Worm (Caenorhabditis elegans) whole organism, young adult: ENCODE measurements around the gene D2045.5.

Source experiments
- B0261.1 ChIP-seq: sonication (generic microtip); optimal IDR thresholded peaks from 2 replicates; lab custom pipeline; 2016; ENCODE audit warnings: mild to moderate bottlenecking, missing genetic modification characterization, moderate library complexity, missing compliant biosample characterization
- B0336.3 ChIP-seq: fragments of 200-800 bp; sonication (Bioruptor generic); IDR thresholded peaks from 2 replicates; pipeline ENCODE4 v1.3.6; 2022; ENCODE audit warnings: missing genetic modification characterization, missing compliant biosample characterization
- C17E4.6 ChIP-seq: fragments of 200-800 bp; sonication (Bioruptor generic); IDR thresholded peaks from 2 replicates; pipeline ENCODE4 v1.3.6; 2022; ENCODE audit warnings: missing genetic modification reagents, missing genetic modification characterization, missing compliant biosample characterization
- D2030.7 ChIP-seq: fragments of 200-800 bp; sonication (Bioruptor generic); IDR thresholded peaks from 2 replicates; pipeline ENCODE4 v1.3.6; 2022; ENCODE audit warnings: missing genetic modification reagents, missing genetic modification characterization, missing compliant biosample characterization
- F10E7.11 ChIP-seq: sonication (generic microtip); optimal IDR thresholded peaks from 2 replicates; lab custom pipeline; 2017; ENCODE audit warnings: mild to moderate bottlenecking, missing genetic modification characterization, moderate library complexity, missing compliant biosample characterization
- F22D6.2 ChIP-seq: sonication (generic microtip); optimal IDR thresholded peaks from 2 replicates; lab custom pipeline; 2016; ENCODE audit warnings: mild to moderate bottlenecking, missing genetic modification characterization, missing compliant biosample characterization
- F23B12.7 ChIP-seq: sonication (generic microtip); optimal IDR thresholded peaks from 2 replicates; lab custom pipeline; 2017; ENCODE audit warnings: missing genetic modification characterization, mild to moderate bottlenecking, missing compliant biosample characterization, antibody characterized with exemption, moderate library complexity; ENCODE audit not compliant: insufficient read depth
- F52B5.7 ChIP-seq: sonication (generic microtip); optimal IDR thresholded peaks from 2 replicates; lab custom pipeline; 2016; ENCODE audit warnings: mild to moderate bottlenecking, missing genetic modification characterization, missing compliant biosample characterization
- F55B11.4 ChIP-seq: sonication (generic microtip); optimal IDR thresholded peaks from 2 replicates; lab custom pipeline; 2016; ENCODE audit warnings: missing compliant biosample characterization, missing genetic modification characterization, borderline replicate concordance; ENCODE audit not compliant: insufficient read depth
- ZK185.1 ChIP-seq: sonication (generic microtip); optimal IDR thresholded peaks from 2 replicates; lab custom pipeline; 2016; ENCODE audit warnings: mild to moderate bottlenecking, missing genetic modification characterization, missing compliant biosample characterization; ENCODE audit not compliant: poor library complexity, severe bottlenecking
- attf-3 ChIP-seq: fragments of 200-800 bp; sonication (Bioruptor generic); conservative IDR thresholded peaks from 2 replicates; pipeline ENCODE4 v1.3.6; 2022; ENCODE audit warnings: missing genetic modification reagents, missing genetic modification characterization, missing compliant biosample characterization
- attf-6 ChIP-seq: fragments of 200-800 bp; sonication (Bioruptor generic); IDR thresholded peaks from 2 replicates; pipeline ENCODE4 v1.3.6; 2022; ENCODE audit warnings: missing genetic modification reagents, missing genetic modification characterization, missing compliant biosample characterization
- bed-1 ChIP-seq: fragments of 200-800 bp; sonication (Bioruptor generic); IDR thresholded peaks from 2 replicates; pipeline ENCODE4 v1.3.6; 2022; ENCODE audit warnings: missing genetic modification reagents, missing genetic modification characterization, missing compliant biosample characterization
- bed-2 ChIP-seq: fragments of 200-800 bp; sonication (Bioruptor generic); IDR thresholded peaks from 2 replicates; pipeline ENCODE4 v1.3.6; 2022; ENCODE audit warnings: missing genetic modification reagents, missing genetic modification characterization, missing compliant biosample characterization
- ceh-79 ChIP-seq: sonication (generic microtip); optimal IDR thresholded peaks from 2 replicates; lab custom pipeline; 2017; ENCODE audit warnings: mild to moderate bottlenecking, missing genetic modification characterization, missing compliant biosample characterization
- dox-1 ChIP-seq: fragments of 200-800 bp; sonication (Bioruptor generic); IDR thresholded peaks from 2 replicates; pipeline ENCODE4 v1.3.6; 2022; ENCODE audit warnings: missing genetic modification reagents, missing genetic modification characterization, missing compliant biosample characterization
- egrh-3 ChIP-seq: fragments of 200-800 bp; sonication (Bioruptor generic); IDR thresholded peaks from 2 replicates; pipeline ENCODE4 v1.3.6; 2022; ENCODE audit warnings: missing genetic modification reagents, missing genetic modification characterization, missing compliant biosample characterization
- ets-4 ChIP-seq: fragments of 200-800 bp; sonication (Bioruptor generic); optimal IDR thresholded peaks from 2 replicates; lab custom pipeline; 2018; ENCODE audit warnings: mild to moderate bottlenecking, missing genetic modification characterization, missing compliant biosample characterization
- hmg-1.2 ChIP-seq: fragments of 200-800 bp; sonication (Bioruptor generic); IDR thresholded peaks from 2 replicates; pipeline ENCODE4 v1.3.6; 2022; ENCODE audit warnings: missing genetic modification reagents, missing genetic modification characterization, missing compliant biosample characterization
- hsf-1 ChIP-seq: fragments of 200-800 bp; sonication (Bioruptor generic); IDR thresholded peaks from 2 replicates; pipeline ENCODE4 v1.3.6; 2022; ENCODE audit warnings: missing genetic modification reagents, missing genetic modification characterization, missing compliant biosample characterization
- mes-4 ChIP-seq: sonication (generic microtip); optimal IDR thresholded peaks from 2 replicates; lab custom pipeline; 2016; ENCODE audit warnings: missing genotype, missing genetic modification characterization, missing compliant biosample characterization
- mxl-1 ChIP-seq: sonication (generic microtip); optimal IDR thresholded peaks from 2 replicates; lab custom pipeline; 2016; ENCODE audit warnings: missing genetic modification characterization, missing compliant biosample characterization
- nfyb-1 ChIP-seq: fragments of 200-800 bp; sonication (Bioruptor generic); IDR thresholded peaks from 2 replicates; pipeline ENCODE4 v1.3.6; 2022; ENCODE audit warnings: missing genetic modification reagents, missing genetic modification characterization, missing compliant biosample characterization
- nhr-80 ChIP-seq: sonication (generic microtip); optimal IDR thresholded peaks from 2 replicates; lab custom pipeline; 2016; ENCODE audit warnings: missing genetic modification characterization, missing compliant biosample characterization
- pbrm-1 ChIP-seq: fragments of 200-800 bp; sonication (Bioruptor generic); IDR thresholded peaks from 2 replicates; pipeline ENCODE4 v1.3.6; 2022; ENCODE audit warnings: missing genetic modification reagents, missing genetic modification characterization, missing compliant biosample characterization
- pha-4 ChIP-seq: fragments of 150-350 bp; sonication (generic microtip); optimal IDR thresholded peaks from 2 replicates; lab custom pipeline; 2014; ENCODE audit warnings: missing biosample characterization, missing genetic modification reagents, missing genetic modification characterization
- snpc-3.4 ChIP-seq: sonication (generic microtip); optimal IDR thresholded peaks from 2 replicates; lab custom pipeline; 2017; ENCODE audit warnings: missing genetic modification characterization, mild to moderate bottlenecking, missing compliant biosample characterization, antibody characterized with exemption, moderate library complexity, missing genotype, missing genetic modification reagents
- snpc-4 ChIP-seq, 5 experiments: fragments of 150-350 bp in 1 of 5; sonication (generic microtip) in 4 of 5; optimal IDR thresholded peaks; 2 replicates each; lab custom pipeline; 2014 to 2018; ENCODE audit warnings: missing genetic modification characterization in 5 of 5, missing biosample characterization in 3 of 5, antibody characterized with exemption in 2 of 5, mild to moderate bottlenecking in 2 of 5, missing compliant biosample characterization in 2 of 5, missing genotype in 2 of 5, moderate library complexity in 2 of 5, missing genetic modification reagents in 1 of 5
- tbp1 ChIP-seq: fragments of 200-800 bp; sonication (Bioruptor generic); optimal IDR thresholded peaks from 2 replicates; lab custom pipeline; 2018; ENCODE audit warnings: mild to moderate bottlenecking, missing genetic modification characterization, missing compliant biosample characterization
- tbx-9 ChIP-seq: sonication (generic microtip); optimal IDR thresholded peaks from 2 replicates; lab custom pipeline; 2016; ENCODE audit warnings: borderline replicate concordance, missing genetic modification characterization, inconsistent platforms, missing compliant biosample characterization
- unc-130 ChIP-seq: sonication (generic microtip); optimal IDR thresholded peaks from 2 replicates; lab custom pipeline; 2016; ENCODE audit warnings: missing genetic modification reagents, missing genetic modification characterization, missing compliant biosample characterization
- zfh-2 ChIP-seq: fragments of 200-800 bp; sonication (Bioruptor generic); conservative IDR thresholded peaks from 2 replicates; pipeline ENCODE4 v1.3.6; 2022; ENCODE audit warnings: missing genetic modification reagents, missing genetic modification characterization, missing compliant biosample characterization
- zim-3 ChIP-seq: sonication (generic microtip); optimal IDR thresholded peaks from 2 replicates; lab custom pipeline; 2017; ENCODE audit warnings: mild to moderate bottlenecking, missing genetic modification characterization, moderate library complexity, missing compliant biosample characterization
- ztf-22 ChIP-seq: fragments of 200-800 bp; sonication (Bioruptor generic); optimal IDR thresholded peaks from 2 replicates; lab custom pipeline; 2018; ENCODE audit warnings: mild to moderate bottlenecking, missing genetic modification characterization, moderate library complexity, missing compliant biosample characterization
- ztf-28 ChIP-seq: fragments of 200-800 bp; sonication (Bioruptor generic); IDR thresholded peaks from 2 replicates; pipeline ENCODE4 v1.3.6; 2022; ENCODE audit warnings: missing genetic modification reagents, missing genetic modification characterization, missing compliant biosample characterization

D2045.5 gene

ce11 chrIII:10486455-10486854, 17.0 kb upstream of the D2045.5 start:
- TF ChIP-seq unc-130 (GFP tag; lab: Kevin White, UChicago) = no peak
- no peak for TF ChIP-seq D2030.7 (GFP tag; lab: Robert Waterston, UW)
- TF ChIP-seq mxl-1 (tag; lab: Kevin White, UChicago) = no peak

- TF ChIP-seq hsf-1 (GFP tag; lab: Robert Waterston, UW) (no peak), mes-4 (tag; lab: Kevin White, UChicago) (no peak), snpc-4 (GFP tag; optimal IDR thresholded peaks at IDR 0.05; lab: Kevin White, UChicago) (no peak), snpc-4 (tag; optimal IDR thresholded peaks at IDR 0.05; lab: Kevin White, UChicago) (no peak), bed-2 (GFP tag; lab: Robert Waterston, UW) (no peak), zim-3 (tag; lab: Kevin White, UChicago) (no peak), F10E7.11 (tag; lab: Kevin White, UChicago) (no peak), tbx-9 (tag; lab: Kevin White, UChicago) (no peak), attf-3 (no peak), pha-4 (tag; lab: Kevin White, UChicago) (no peak), ZK185.1 (tag; lab: Kevin White, UChicago) (no peak), nfyb-1 (no peak), B0261.1 (tag; lab: Kevin White, UChicago) (no peak), ets-4 (GFP tag; lab: Kevin White, UChicago) (no peak), tbp1 (no peak), pbrm-1 (GFP tag; lab: Robert Waterston, UW) (no peak), F23B12.7 (tag; lab: Kevin White, UChicago) (no peak), C17E4.6 (no peak), bed-1 (GFP tag; lab: Robert Waterston, UW) (no peak), ceh-79 (tag; lab: Kevin White, UChicago) (no peak), F55B11.4 (tag; lab: Kevin White, UChicago) (no peak)
- TF ChIP-seq, all 124 proteins: peak for 0
Observed at ce11 chrIII:10481988-10482387, 12.6 kb upstream of the D2045.5 start, which contains the start of gene D2045.8. Gene D2045.8, plus strand, starts transcription at chrIII:10482288.

ce11 chrIII:10481497-10481896, 12.1 kb upstream of the D2045.5 start:
- TF ChIP-seq attf-6 (GFP tag; lab: Robert Waterston, UW) (no peak), F22D6.2 (tag; lab: Kevin White, UChicago) (no peak), hsf-1 (GFP tag; lab: Robert Waterston, UW) (no peak), hmg-1.2 (GFP tag; lab: Robert Waterston, UW) (no peak), dox-1 (GFP tag; lab: Robert Waterston, UW) (no peak), attf-3 (no peak)

- TF ChIP-seq F52B5.7 (tag; lab: Kevin White, UChicago) (no peak), ztf-22 (GFP tag; lab: Kevin White, UChicago) (no peak), B0336.3 (no peak), nhr-80 (tag; lab: Kevin White, UChicago) (no peak), zfh-2 (GFP tag; lab: Robert Waterston, UW) (no peak), pha-4 (tag; lab: Kevin White, UChicago) (no peak), nfyb-1 (no peak), mes-4 (tag; lab: Kevin White, UChicago) (no peak), egrh-3 (GFP tag; lab: Robert Waterston, UW) (no peak), snpc-3.4 (tag; lab: Kevin White, UChicago) (no peak), ztf-28 (GFP tag; lab: Robert Waterston, UW) (no peak)
Observed at ce11 chrIII:10479180-10479579, 9.8 kb upstream of the D2045.5 start, which contains the start of gene D2045.7. Gene D2045.7, plus strand, starts transcription at chrIII:10479480.
